Worm (Caenorhabditis elegans): ENCODE results near the gene C44H9.5.

DNA sequence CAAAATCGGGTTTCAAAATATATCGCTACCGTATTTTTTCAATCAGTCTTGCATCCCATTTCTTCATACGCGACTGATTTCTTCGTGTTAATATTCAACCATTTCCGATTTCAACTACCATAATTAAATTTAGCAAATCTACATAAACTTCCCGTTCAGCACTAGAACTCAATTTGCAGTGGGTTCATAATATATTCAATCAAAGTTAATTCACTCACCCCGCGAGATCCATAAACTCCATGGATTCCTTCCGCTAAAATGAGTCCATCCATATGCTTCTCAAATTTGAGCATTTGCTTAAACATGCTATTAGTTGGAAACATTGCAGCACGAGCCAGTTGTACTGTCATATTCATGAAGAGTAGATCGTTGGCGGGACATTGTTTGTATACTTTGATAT, 31.2 kb downstream of the C44H9.5 start:
- TF ChIP-seq elt-3 (tag; optimal IDR thresholded peaks at IDR 0.05) (no peak), lin-39 (tag; optimal IDR thresholded peaks at IDR 0.05) (no peak), fkh-10 (GFP tag; optimal IDR thresholded peaks at IDR 0.05) (no peak), egl-27 (tag; optimal IDR thresholded peaks at IDR 0.05) (no peak), nhr-28 (tag; optimal IDR thresholded peaks at IDR 0.05) (no peak), ZK546.5 (tag; optimal IDR thresholded peaks at IDR 0.05) (no peak), ceh-82 (tag; optimal IDR thresholded peaks at IDR 0.05) (no peak), aly-2 (tag; optimal IDR thresholded peaks at IDR 0.05) (no peak), pqm-1 (tag; optimal IDR thresholded peaks at IDR 0.05) (no peak), ama-1 (optimal IDR thresholded peaks at IDR 0.05) (no peak), nfya-1 (tag; optimal IDR thresholded peaks at IDR 0.05; ENCODE audit: insufficient read depth) (no peak), unc-39 (tag; optimal IDR thresholded peaks at IDR 0.05) (no peak), nhr-25 (tag; optimal IDR thresholded peaks at IDR 0.05) (no peak), nhr-11 (tag; optimal IDR thresholded peaks at IDR 0.05) (no peak)
